Fruit fly (Drosophila melanogaster): ENCODE measurements around the gene CG32284.

CG32284 gene

DNA sequence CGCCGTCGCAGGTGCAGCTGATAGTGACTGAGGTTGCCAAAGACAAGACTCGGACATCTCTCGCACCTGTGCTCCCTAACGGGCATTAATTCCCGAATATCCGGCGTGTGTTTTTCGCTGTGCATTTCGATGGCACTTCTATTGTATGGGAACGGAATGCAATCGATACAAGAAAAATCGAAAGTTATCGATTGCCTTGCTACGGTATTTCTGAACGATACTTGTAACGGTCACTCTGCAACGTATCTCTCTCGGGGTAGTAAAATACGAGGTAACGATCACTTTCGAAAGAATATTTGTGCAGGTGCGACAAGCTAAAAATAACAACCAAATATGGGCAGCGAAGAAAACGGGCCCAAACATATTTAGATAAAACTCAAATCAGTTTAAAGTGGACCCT, 21.5 kb upstream of the CG32284 start, which contains the start of gene CG32280 (continued):
- TF ChIP-seq CrebB (tag; optimal IDR thresholded peaks at IDR 0.05) (peak; percentile 35), dpn (GFP tag; optimal IDR thresholded peaks at IDR 0.05) (peak; percentile 13 to 38), CoRest (tag; optimal IDR thresholded peaks at IDR 0.05) (peak; percentile 26), CG3847 (GFP tag; IDR thresholded peaks at IDR 0.05) (peak; percentile 41; the same call in 1 of the 2 replicates), Max (GFP tag; optimal IDR thresholded peaks at IDR 0.05) (peak; percentile 33), kah (GFP tag; optimal IDR thresholded peaks at IDR 0.05) (no peak), CG14014 (GFP tag; IDR thresholded peaks at IDR 0.05) (peak; percentile 16; the same call in 1 of the 2 replicates), CG14710 (tag; optimal IDR thresholded peaks at IDR 0.05) (peak; percentile 31), cwo (GFP tag; optimal IDR thresholded peaks at IDR 0.05) (no peak), CG17359 (tag; optimal IDR thresholded peaks at IDR 0.05) (no peak), Fer3 (tag; optimal IDR thresholded peaks at IDR 0.05) (no peak), sob (GFP tag; IDR thresholded peaks at IDR 0.05) (peak; percentile 58; the same call in 1 of the 2 replicates), bcd (GFP tag; optimal IDR thresholded peaks at IDR 0.05) (no peak), unpg (GFP tag; optimal IDR thresholded peaks at IDR 0.05) (peak; percentile 20), Fer1 (GFP tag; optimal IDR thresholded peaks at IDR 0.05) (peak; percentile 40), Med (GFP tag) (peak; percentile 87), BEAF-32 (GFP tag; optimal IDR thresholded peaks at IDR 0.05) (peak; percentile 85), Atf6 (GFP tag; IDR thresholded peaks at IDR 0.05) (peak; percentile 40; the same call in 1 of the 2 replicates), CG17568 (GFP tag; optimal IDR thresholded peaks at IDR 0.05) (no peak), Dad (GFP tag; optimal IDR thresholded peaks at IDR 0.05) (peak; percentile 32), Eip74EF (GFP tag; optimal IDR thresholded peaks at IDR 0.05) (no peak), esg (GFP tag; conservative IDR thresholded peaks at IDR 0.05) (no peak), ato (GFP tag; IDR thresholded peaks at IDR 0.05; ENCODE audit: partially characterized antibody) (peak; percentile 85), CG17612 (GFP tag; IDR thresholded peaks at IDR 0.05) (no peak), twi (tag; optimal IDR thresholded peaks at IDR 0.05) (no peak), CG8290 (GFP tag; optimal IDR thresholded peaks at IDR 0.05) (peak; percentile 19), CG8290 (tag; optimal IDR thresholded peaks at IDR 0.05) (no peak), Ptx1 (GFP tag; IDR thresholded peaks at IDR 0.05) (peak; percentile 25; the same call in 1 of the 2 replicates), Hr3 (GFP tag; optimal IDR thresholded peaks at IDR 0.05) (no peak), MESR4 (GFP tag; optimal IDR thresholded peaks at IDR 0.05) (peak; percentile 84), zfh2 (GFP tag; optimal IDR thresholded peaks at IDR 0.05) (peak; percentile 31), CG10209 (GFP tag; optimal IDR thresholded peaks at IDR 0.05) (no peak), ranshi (GFP tag; IDR thresholded peaks at IDR 0.05) (no peak), sd (tag; optimal IDR thresholded peaks at IDR 0.05) (peak; percentile 82), zfh1 (GFP tag; IDR thresholded peaks at IDR 0.05) (0 out of 3 replicates have a peak, but pooled peaks have one; percentile 51), CG2116 (GFP tag; optimal IDR thresholded peaks at IDR 0.05) (peak; percentile 76), tx (GFP tag; optimal IDR thresholded peaks at IDR 0.05) (no peak), Sox100B (GFP tag; optimal IDR thresholded peaks at IDR 0.05) (no peak), CG7745 (tag; optimal IDR thresholded peaks at IDR 0.05) (no peak), peb (GFP tag; IDR thresholded peaks at IDR 0.05) (no peak), bigmax (GFP tag; optimal IDR thresholded peaks at IDR 0.05) (no peak), Antp (GFP tag; optimal IDR thresholded peaks at IDR 0.05) (peak; percentile 35), CG2678 (tag; optimal IDR thresholded peaks at IDR 0.05) (no peak), CG10462 (GFP tag; optimal IDR thresholded peaks at IDR 0.05) (no peak), pfk (GFP tag; optimal IDR thresholded peaks at IDR 0.05) (peak; percentile 69), CG6175 (GFP tag; IDR thresholded peaks at IDR 0.05) (no peak), nmo (GFP tag; optimal IDR thresholded peaks at IDR 0.05) (peak; percentile 38), CG1602 (GFP tag; optimal IDR thresholded peaks at IDR 0.05) (no peak), CG7271 (tag; optimal IDR thresholded peaks at IDR 0.05) (peak; percentile 68), Doc3 (GFP tag; IDR thresholded peaks at IDR 0.05; ENCODE audit: partially characterized antibody) (peak; percentile 74)

Measured in whole organism, embryonic.